Fruit fly (Drosophila melanogaster) whole organism, embryonic: ENCODE data around the gene Or85b.
A peak's percentile ranks its signal among the peaks of the same experiment; 100 is the strongest.

Experiments
- CG10366 ChIP-seq: fragments of 200-800 bp; sonication (Bioruptor generic); IDR thresholded peaks from 2 replicates; pipeline ENCODE4 v1.3.6; 2022; ENCODE audit warnings: missing biosample characterization, missing genetic modification characterization
- CG10543 ChIP-seq: fragments of 200-800 bp; sonication (Bioruptor generic); optimal IDR thresholded peaks from 3 replicates; lab custom pipeline; 2017; ENCODE audit warnings: missing biosample characterization, mild to moderate bottlenecking, missing genetic modification characterization, moderate library complexity
- CG10565 ChIP-seq: fragments of 200-800 bp; sonication (Bioruptor generic); optimal IDR thresholded peaks from 3 replicates; lab custom pipeline; 2016; ENCODE audit warnings: missing biosample characterization, mild to moderate bottlenecking, missing genetic modification characterization
- CG10654 ChIP-seq: fragments of 200-800 bp; sonication (Bioruptor generic); optimal IDR thresholded peaks from 2 replicates; lab custom pipeline; 2016; ENCODE audit warnings: missing biosample characterization, missing genetic modification characterization
- CG11247 ChIP-seq: fragments of 200-800 bp; sonication (Bioruptor generic); IDR thresholded peaks from 2 replicates; pipeline ENCODE4 v1.3.6; 2022; ENCODE audit warnings: missing biosample characterization, missing genetic modification characterization
- CG13123 ChIP-seq: fragments of 200-800 bp; sonication (Bioruptor generic); optimal IDR thresholded peaks from 2 replicates; lab custom pipeline; 2016; ENCODE audit warnings: missing biosample characterization, missing genetic modification characterization
- CG14667 ChIP-seq: fragments of 200-800 bp; sonication (Bioruptor generic); IDR thresholded peaks from 2 replicates; pipeline ENCODE4 v1.3.6; 2022; ENCODE audit warnings: missing biosample characterization, missing genetic modification characterization
- CG15269 ChIP-seq: fragments of 200-800 bp; sonication (Bioruptor generic); optimal IDR thresholded peaks from 2 replicates; lab custom pipeline; 2018; ENCODE audit warnings: missing biosample characterization, mild to moderate bottlenecking, missing genetic modification characterization, moderate library complexity
- CG17385 ChIP-seq: fragments of 200-800 bp; sonication (Bioruptor generic); optimal IDR thresholded peaks from 3 replicates; lab custom pipeline; 2018; ENCODE audit warnings: missing biosample characterization, mild to moderate bottlenecking, missing genetic modification characterization
- CG18619 ChIP-seq: fragments of 200-800 bp; sonication (Bioruptor generic); optimal IDR thresholded peaks from 3 replicates; lab custom pipeline; 2017; ENCODE audit warnings: missing biosample characterization, mild to moderate bottlenecking, missing genetic modification characterization
- CG32532 ChIP-seq: fragments of 200-800 bp; sonication (Bioruptor generic); IDR thresholded peaks from 2 replicates; pipeline ENCODE4 v1.3.6; 2022; ENCODE audit warnings: missing biosample characterization, missing genetic modification characterization
- CG34376 ChIP-seq: fragments of 200-800 bp; sonication (Bioruptor generic); optimal IDR thresholded peaks from 2 replicates; lab custom pipeline; 2018; ENCODE audit warnings: missing biosample characterization, mild to moderate bottlenecking, missing genetic modification characterization
- CG34422 ChIP-seq: fragments of 200-800 bp; sonication (Bioruptor generic); IDR thresholded peaks from 3 replicates; pipeline ENCODE4 v1.3.6; 2022; ENCODE audit warnings: missing biosample characterization, missing genetic modification characterization
- CG6689 ChIP-seq: fragments of 200-800 bp; sonication (Bioruptor generic); IDR thresholded peaks from 2 replicates; pipeline ENCODE4 v1.3.6; 2022; ENCODE audit warnings: missing biosample characterization, missing genetic modification characterization
- CG7963 ChIP-seq: fragments of 200-800 bp; sonication (Bioruptor generic); IDR thresholded peaks from 3 replicates; pipeline ENCODE4 v1.3.6; 2022; ENCODE audit warnings: missing biosample characterization, missing genetic modification characterization; ENCODE audit not compliant: partially characterized antibody
- CG8281 ChIP-seq: fragments of 200-800 bp; sonication (Bioruptor generic); optimal IDR thresholded peaks from 2 replicates; lab custom pipeline; 2018; ENCODE audit warnings: missing biosample characterization, mild to moderate bottlenecking, missing genetic modification characterization, moderate library complexity
- CG8765 ChIP-seq: fragments of 200-800 bp; sonication (Bioruptor generic); IDR thresholded peaks from 2 replicates; pipeline ENCODE4 v1.3.6; 2022; ENCODE audit warnings: missing biosample characterization, missing genetic modification characterization
- Camta ChIP-seq: fragments of 200-800 bp; sonication (Bioruptor generic); optimal IDR thresholded peaks from 2 replicates; lab custom pipeline; 2016; ENCODE audit warnings: missing biosample characterization, missing genetic modification characterization
- CoRest ChIP-seq: fragments of 200-800 bp; sonication (Bioruptor generic); optimal IDR thresholded peaks from 3 replicates; lab custom pipeline; 2018; ENCODE audit warnings: missing biosample characterization, mild to moderate bottlenecking, missing genetic modification characterization, moderate library complexity
- D ChIP-seq, 2 experiments: fragments of 200-800 bp in 1 of 2; fragments of >200 bp in 1 of 2; sonication (Bioruptor generic) in 1 of 2; optimal IDR thresholded peaks; 2 replicates in 1 of 2; 3 replicates in 1 of 2; lab custom pipeline; 2017; ENCODE audit warnings: mild to moderate bottlenecking in 1 of 2, missing biosample characterization in 1 of 2, missing genetic modification characterization in 1 of 2, missing genetic modification reagents in 1 of 2
- Dip2 ChIP-seq: fragments of 200-800 bp; sonication (Bioruptor generic); IDR thresholded peaks from 2 replicates; pipeline ENCODE4 v1.3.6; 2022; ENCODE audit warnings: missing biosample characterization, missing genetic modification characterization
- Fer1 ChIP-seq: fragments of 200-800 bp; sonication (Bioruptor generic); optimal IDR thresholded peaks from 2 replicates; lab custom pipeline; 2017; ENCODE audit warnings: missing biosample characterization, mild to moderate bottlenecking, missing genetic modification characterization
- Fer2 ChIP-seq: fragments of 200-800 bp; sonication (Bioruptor generic); optimal IDR thresholded peaks from 2 replicates; lab custom pipeline; 2018; ENCODE audit warnings: missing biosample characterization, mild to moderate bottlenecking, missing genetic modification characterization, moderate library complexity
- Lhr ChIP-seq: fragments of 200-800 bp; sonication (Bioruptor generic); optimal IDR thresholded peaks from 3 replicates; lab custom pipeline; 2017; ENCODE audit warnings: mild to moderate bottlenecking, missing biosample characterization, missing genetic modification reagents, missing genetic modification characterization
- Mad ChIP-seq: fragments of 200-800 bp; sonication (Bioruptor generic); optimal IDR thresholded peaks from 2 replicates; lab custom pipeline; 2016; ENCODE audit warnings: missing biosample characterization, missing genetic modification characterization
- Meics ChIP-seq: fragments of 200-800 bp; sonication (Bioruptor generic); optimal IDR thresholded peaks from 2 replicates; lab custom pipeline; 2017; ENCODE audit warnings: missing biosample characterization, mild to moderate bottlenecking, missing genetic modification characterization
- PHDP ChIP-seq: fragments of 200-800 bp; sonication (Bioruptor generic); optimal IDR thresholded peaks from 3 replicates; lab custom pipeline; 2018; ENCODE audit warnings: missing biosample characterization, mild to moderate bottlenecking, missing genetic modification characterization, moderate library complexity
- Rx ChIP-seq: fragments of 200-800 bp; sonication (Bioruptor generic); IDR thresholded peaks from 2 replicates; pipeline ENCODE4 v1.3.6; 2022; ENCODE audit warnings: missing biosample characterization, missing genetic modification characterization
- Sin3A ChIP-seq: fragments of >200 bp; optimal IDR thresholded peaks from 2 replicates; lab custom pipeline; 2018
- Xbp1 ChIP-seq: fragments of 200-800 bp; sonication (Bioruptor generic); optimal IDR thresholded peaks from 3 replicates; lab custom pipeline; 2016; ENCODE audit warnings: missing biosample characterization, mild to moderate bottlenecking, missing genetic modification characterization
- YL-1 ChIP-seq: fragments of 200-800 bp; sonication (Bioruptor generic); optimal IDR thresholded peaks from 3 replicates; lab custom pipeline; 2017; ENCODE audit warnings: missing biosample characterization, mild to moderate bottlenecking, missing genetic modification characterization
- crc ChIP-seq: fragments of 200-800 bp; sonication (Bioruptor generic); optimal IDR thresholded peaks from 2 replicates; lab custom pipeline; 2016; ENCODE audit warnings: missing biosample characterization, missing genetic modification characterization
- dimm ChIP-seq: fragments of 200-800 bp; sonication (Bioruptor generic); IDR thresholded peaks from 2 replicates; pipeline ENCODE4 v1.3.6; 2022; ENCODE audit warnings: missing biosample characterization, missing genetic modification characterization
- disco-r ChIP-seq: fragments of 200-800 bp; sonication (Bioruptor generic); optimal IDR thresholded peaks from 2 replicates; lab custom pipeline; 2016; ENCODE audit warnings: missing biosample characterization, missing genetic modification characterization
- gfzf ChIP-seq: fragments of 200-800 bp; sonication (Bioruptor generic); optimal IDR thresholded peaks from 2 replicates; lab custom pipeline; 2016; ENCODE audit warnings: missing biosample characterization, mild to moderate bottlenecking, missing genetic modification characterization, moderate library complexity
- her ChIP-seq: fragments of 200-800 bp; sonication (Bioruptor generic); optimal IDR thresholded peaks from 2 replicates; lab custom pipeline; 2016; ENCODE audit warnings: missing biosample characterization, missing genetic modification characterization
- lab ChIP-seq: fragments of 200-800 bp; sonication (Bioruptor generic); optimal IDR thresholded peaks from 3 replicates; lab custom pipeline; 2017; ENCODE audit warnings: missing biosample characterization, missing genetic modification characterization, mild to moderate bottlenecking, moderate library complexity, missing genetic modification reagents
- lbe ChIP-seq: fragments of 200-800 bp; sonication (Bioruptor generic); optimal IDR thresholded peaks from 2 replicates; lab custom pipeline; 2016; ENCODE audit warnings: missing biosample characterization, mild to moderate bottlenecking, missing genetic modification characterization
- nmo ChIP-seq: fragments of 200-800 bp; sonication (Bioruptor generic); optimal IDR thresholded peaks from 2 replicates; lab custom pipeline; 2018; ENCODE audit warnings: missing biosample characterization, mild to moderate bottlenecking, missing genetic modification characterization, moderate library complexity
- otp ChIP-seq: fragments of 200-800 bp; sonication (Bioruptor generic); IDR thresholded peaks from 3 replicates; pipeline ENCODE4, ENCODE4 v1.3.6; 2022; ENCODE audit warnings: missing biosample characterization, missing genetic modification characterization
- pan ChIP-seq, 4 experiments: fragments of >200 bp in 3 of 4; fragments of 200-800 bp in 1 of 4; sonication (Bioruptor generic) in 1 of 4; optimal IDR thresholded peaks in 3 of 4; IDR thresholded peaks in 1 of 4; 2 replicates each; pipeline versions ENCODE4 v1.3.6 to Lab custom; 2017 to 2022; ENCODE audit warnings: missing biosample characterization in 2 of 4, missing genetic modification characterization in 2 of 4, mixed read lengths in 1 of 4
- peb ChIP-seq: fragments of 200-800 bp; sonication (Bioruptor generic); IDR thresholded peaks from 2 replicates; pipeline ENCODE4 v1.3.6; 2022; ENCODE audit warnings: missing biosample characterization, missing genetic modification characterization
- shn ChIP-seq: fragments of 200-800 bp; sonication (Bioruptor generic); optimal IDR thresholded peaks from 3 replicates; lab custom pipeline; 2016; ENCODE audit warnings: missing biosample characterization, missing genetic modification characterization
- sim ChIP-seq: fragments of 200-800 bp; sonication (Bioruptor generic); IDR thresholded peaks from 2 replicates; pipeline ENCODE4 v1.3.6; 2022; ENCODE audit warnings: missing biosample characterization, missing genetic modification characterization
- sisA ChIP-seq: fragments of 200-800 bp; sonication (Bioruptor generic); IDR thresholded peaks from 2 replicates; pipeline ENCODE4 v1.3.6; 2022; ENCODE audit warnings: missing biosample characterization, missing genetic modification characterization
- slbo ChIP-seq: fragments of 200-800 bp; sonication (Bioruptor generic); IDR thresholded peaks from 2 replicates; pipeline ENCODE4 v1.3.6; 2022; ENCODE audit warnings: missing biosample characterization, missing genetic modification characterization
- tll ChIP-seq, 2 experiments: fragments of 200-800 bp in 1 of 2; fragments of >200 bp in 1 of 2; sonication (Bioruptor generic) in 1 of 2; optimal IDR thresholded peaks; 2 replicates each; lab custom pipeline; 2017 to 2019; ENCODE audit warnings: missing biosample characterization in 2 of 2, missing genetic modification characterization in 2 of 2, mild to moderate bottlenecking in 1 of 2, moderate library complexity in 1 of 2
- vvl ChIP-seq: fragments of 200-800 bp; sonication (Bioruptor generic); IDR thresholded peaks from 2 replicates; pipeline ENCODE4 v1.3.6; 2022; ENCODE audit warnings: missing biosample characterization, missing genetic modification characterization
- zf30C ChIP-seq: fragments of 200-800 bp; sonication (Bioruptor generic); optimal IDR thresholded peaks from 3 replicates; lab custom pipeline; 2018; ENCODE audit warnings: missing biosample characterization, mild to moderate bottlenecking, missing genetic modification characterization
- zfh1 ChIP-seq: fragments of 200-800 bp; sonication (Bioruptor generic); IDR thresholded peaks from 3 replicates; pipeline ENCODE4 v1.3.6; 2022; ENCODE audit warnings: missing biosample characterization, missing genetic modification characterization

Gene Or85b

dm6 chr3R:8524277-8524676 is 13.1 kb upstream of the Or85b start (continued):
- TF ChIP-seq shn (no peak), CG13123 (GFP tag; lab: Kevin White, UChicago) (no peak), Mad (GFP tag; lab: Kevin White, UChicago) (no peak), dimm (GFP tag; lab: Robert Waterston, UW) (no peak), pan (optimal IDR thresholded peaks at IDR 0.05; lab: Kevin White, UChicago) (no peak), pan (GFP tag; optimal IDR thresholded peaks at IDR 0.05 in 1 of 2, IDR thresholded peaks at IDR 0.05 in 1 of 2) (peak in 1 of 2 experiments; percentile 62), sim (GFP tag; lab: Robert Waterston, UW) (no peak), CG15269 (peak; percentile 27), CG10654 (GFP tag; lab: Kevin White, UChicago) (no peak), vvl (GFP tag; lab: Robert Waterston, UW) (peak; percentile 31; the same call in 1 of the 2 replicates), CoRest (tag; lab: Kevin White, UChicago) (peak; percentile 11), Camta (GFP tag; lab: Kevin White, UChicago) (no peak), CG10565 (no peak), Fer2 (tag; lab: Kevin White, UChicago) (no peak), D (optimal IDR thresholded peaks at IDR 0.05; lab: Kevin White, UChicago) (no peak), D (GFP tag; optimal IDR thresholded peaks at IDR 0.05; lab: Kevin White, UChicago) (no peak), CG17385 (GFP tag; lab: Kevin White, UChicago) (peak; percentile 25), CG11247 (GFP tag; lab: Robert Waterston, UW) (0 out of 2 replicates have a peak, but pooled peaks have one; percentile 15), CG10543 (no peak), zfh1 (GFP tag; lab: Robert Waterston, UW) (0 out of 3 replicates have a peak, but pooled peaks have one; percentile 39), Rx (GFP tag; lab: Robert Waterston, UW) (peak; percentile 35; the same call in 1 of the 2 replicates), CG8765 (GFP tag; lab: Robert Waterston, UW) (no peak), CG7963 (GFP tag; lab: Robert Waterston, UW) (no peak), gfzf (GFP tag; lab: Kevin White, UChicago) (no peak), lbe (GFP tag; lab: Kevin White, UChicago) (no peak), peb (GFP tag; lab: Robert Waterston, UW) (no peak), Xbp1 (GFP tag; lab: Kevin White, UChicago) (peak; percentile 25), tll (GFP tag; optimal IDR thresholded peaks at IDR 0.05; lab: Kevin White, UChicago) (no peak), Lhr (GFP tag; lab: Kevin White, UChicago) (no peak), Sin3A (lab: Kevin White, UChicago) (no peak), otp (GFP tag; lab: Robert Waterston, UW) (no peak), Fer1 (GFP tag; lab: Kevin White, UChicago) (no peak), sisA (GFP tag; lab: Robert Waterston, UW) (peak; percentile 47; the same call in 1 of the 2 replicates), disco-r (GFP tag; lab: Kevin White, UChicago) (no peak), CG18619 (GFP tag; lab: Kevin White, UChicago) (no peak), Meics (peak; percentile 39), Dip2 (GFP tag; lab: Robert Waterston, UW) (no peak), PHDP (tag; lab: Kevin White, UChicago) (peak; percentile 28), crc (no peak), CG10366 (GFP tag; lab: Robert Waterston, UW) (peak; percentile 47), YL-1 (GFP tag; lab: Kevin White, UChicago) (no peak), CG34376 (GFP tag; lab: Kevin White, UChicago) (no peak), CG32532 (peak; percentile 51; the same call in 1 of the 2 replicates), CG14667 (GFP tag; lab: Robert Waterston, UW) (0 out of 2 replicates have a peak, but pooled peaks have one; percentile 21), CG34422 (GFP tag; lab: Robert Waterston, UW) (no peak), lab (peak; percentile 62), her (GFP tag; lab: Kevin White, UChicago) (peak; percentile 21), CG6689 (0 out of 2 replicates have a peak, but pooled peaks have one; percentile 16), slbo (GFP tag; lab: Robert Waterston, UW) (peak; percentile 76), CG8281 (tag; lab: Kevin White, UChicago) (no peak), zf30C (no peak), nmo (GFP tag; lab: Kevin White, UChicago) (no peak)
